Worm (Caenorhabditis elegans) whole organism, L4 larva: Measurements from ENCODE around the gene rgs-4.

Source experiments
- dpl-1 ChIP-seq: fragments of 150-350 bp; optimal IDR thresholded peaks from 2 replicates; lab custom pipeline; 2014; ENCODE audit warnings: missing biosample characterization, missing genetic modification reagents, missing genetic modification characterization
- nhr-76 ChIP-seq: fragments of 150-350 bp; optimal IDR thresholded peaks from 2 replicates; lab custom pipeline; 2014; ENCODE audit warnings: missing biosample characterization, missing genetic modification characterization

DNA sequence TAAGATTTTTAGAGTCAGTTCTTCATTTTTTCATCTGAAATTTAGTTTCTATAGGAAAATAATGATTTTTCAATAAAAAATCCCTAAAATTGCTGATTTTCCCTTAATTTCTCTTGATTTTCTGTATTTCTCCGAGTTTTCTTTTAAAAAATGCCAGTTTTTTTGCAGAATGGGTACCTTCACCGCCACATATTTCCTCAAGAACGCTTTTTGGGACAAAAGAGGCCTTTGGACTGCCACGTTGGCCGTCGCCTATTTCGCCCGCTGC lies 24.3 kb downstream of the rgs-4 start, which contains the start of gene Y38E10A.24:
- TF ChIP-seq nhr-76 (tag; lab: Kevin White, UChicago) = no peak
- no peak for TF ChIP-seq dpl-1 (GFP tag; lab: Kevin White, UChicago)
